Fruit fly (Drosophila melanogaster) whole organism, embryonic: ENCODE results near the gene mRpL35.
A peak's percentile ranks its signal among the peaks of the same experiment; 100 is the strongest.

Experiments
- Adf1 ChIP-seq: fragments of 200-800 bp; sonication (Bioruptor generic); IDR thresholded peaks from 2 replicates; pipeline ENCODE4 v1.3.6; 2022; ENCODE audit warnings: missing biosample characterization, missing genetic modification characterization
- BtbVII ChIP-seq: fragments of 200-800 bp; sonication (Bioruptor generic); optimal IDR thresholded peaks from 3 replicates; lab custom pipeline; 2017; ENCODE audit warnings: missing biosample characterization, mild to moderate bottlenecking, missing genetic modification characterization
- CG10565 ChIP-seq: fragments of 200-800 bp; sonication (Bioruptor generic); optimal IDR thresholded peaks from 3 replicates; lab custom pipeline; 2016; ENCODE audit warnings: missing biosample characterization, mild to moderate bottlenecking, missing genetic modification characterization
- CG11504 ChIP-seq: fragments of 200-800 bp; sonication (Bioruptor generic); optimal IDR thresholded peaks from 3 replicates; lab custom pipeline; 2019; ENCODE audit warnings: missing biosample characterization, mild to moderate bottlenecking, missing genetic modification characterization, moderate library complexity
- CG12744 ChIP-seq: fragments of 200-800 bp; sonication (Bioruptor generic); optimal IDR thresholded peaks from 2 replicates; lab custom pipeline; 2016; ENCODE audit warnings: missing biosample characterization, missing genetic modification characterization
- CG15514 ChIP-seq: fragments of 200-800 bp; sonication (Bioruptor generic); optimal IDR thresholded peaks from 3 replicates; lab custom pipeline; 2017; ENCODE audit warnings: missing biosample characterization, missing genetic modification characterization, mild to moderate bottlenecking, moderate library complexity, missing genetic modification reagents
- CG2889 ChIP-seq: fragments of 200-800 bp; sonication (Bioruptor generic); IDR thresholded peaks from 3 replicates; pipeline ENCODE4 v1.3.6; 2022; ENCODE audit warnings: missing biosample characterization, missing genetic modification characterization
- CG32532 ChIP-seq: fragments of 200-800 bp; sonication (Bioruptor generic); IDR thresholded peaks from 2 replicates; pipeline ENCODE4 v1.3.6; 2022; ENCODE audit warnings: missing biosample characterization, missing genetic modification characterization
- CG34376 ChIP-seq: fragments of 200-800 bp; sonication (Bioruptor generic); optimal IDR thresholded peaks from 2 replicates; lab custom pipeline; 2018; ENCODE audit warnings: missing biosample characterization, mild to moderate bottlenecking, missing genetic modification characterization
- CG4360 ChIP-seq: fragments of 200-800 bp; sonication (Bioruptor generic); IDR thresholded peaks from 2 replicates; pipeline ENCODE4 v1.3.6; 2022; ENCODE audit warnings: missing biosample characterization, missing genetic modification characterization
- CG4404 ChIP-seq: fragments of 200-800 bp; sonication (Bioruptor generic); IDR thresholded peaks from 2 replicates; pipeline ENCODE4 v1.3.6; 2022; ENCODE audit warnings: missing biosample characterization, missing genetic modification characterization
- CG7963 ChIP-seq: fragments of 200-800 bp; sonication (Bioruptor generic); IDR thresholded peaks from 3 replicates; pipeline ENCODE4 v1.3.6; 2022; ENCODE audit warnings: missing biosample characterization, missing genetic modification characterization; ENCODE audit not compliant: partially characterized antibody
- CG8478 ChIP-seq: fragments of >200 bp; optimal IDR thresholded peaks from 2 replicates; lab custom pipeline; 2018
- CG8944 ChIP-seq: fragments of 200-800 bp; sonication (Bioruptor generic); optimal IDR thresholded peaks from 3 replicates; lab custom pipeline; 2016; ENCODE audit warnings: missing biosample characterization, missing genetic modification characterization
- Camta ChIP-seq: fragments of 200-800 bp; sonication (Bioruptor generic); optimal IDR thresholded peaks from 2 replicates; lab custom pipeline; 2016; ENCODE audit warnings: missing biosample characterization, missing genetic modification characterization
- CkIIα-i1 ChIP-seq: fragments of 200-800 bp; sonication (Bioruptor generic); IDR thresholded peaks from 2 replicates; pipeline ENCODE4 v1.3.6; 2022; ENCODE audit warnings: missing biosample characterization, missing genetic modification characterization
- ERR ChIP-seq: fragments of 200-800 bp; sonication (Bioruptor generic); optimal IDR thresholded peaks from 2 replicates; lab custom pipeline; 2016; ENCODE audit warnings: missing biosample characterization, missing genetic modification characterization
- HmgD ChIP-seq: fragments of 200-800 bp; sonication (Bioruptor generic); optimal IDR thresholded peaks from 3 replicates; lab custom pipeline; 2016; ENCODE audit warnings: missing biosample characterization, missing genetic modification characterization
- Hmr ChIP-seq: fragments of 200-800 bp; sonication (Bioruptor generic); optimal IDR thresholded peaks from 3 replicates; lab custom pipeline; 2017; ENCODE audit warnings: mild to moderate bottlenecking, missing biosample characterization, missing genetic modification reagents, missing genetic modification characterization
- Hr51 ChIP-seq, 2 experiments: fragments of 200-800 bp; sonication (Bioruptor generic); optimal IDR thresholded peaks; 2 replicates in 1 of 2; 3 replicates in 1 of 2; lab custom pipeline; 2016 to 2018; ENCODE audit warnings: missing biosample characterization in 2 of 2, missing genetic modification characterization in 2 of 2, mild to moderate bottlenecking in 1 of 2, moderate library complexity in 1 of 2
- Hsf ChIP-seq: fragments of 200-800 bp; sonication (Bioruptor generic); optimal IDR thresholded peaks from 3 replicates; lab custom pipeline; 2016; ENCODE audit warnings: missing biosample characterization, missing genetic modification characterization
- Myb ChIP-seq: fragments of 200-800 bp; sonication (Bioruptor generic); optimal IDR thresholded peaks from 2 replicates; lab custom pipeline; 2016; ENCODE audit warnings: missing biosample characterization, missing genetic modification characterization
- Scr ChIP-seq: fragments of 200-800 bp; sonication (Bioruptor generic); IDR thresholded peaks from 2 replicates; pipeline ENCODE4 v1.3.6; 2022; ENCODE audit warnings: missing biosample characterization, missing genetic modification characterization; ENCODE audit not compliant: partially characterized antibody
- Sry-β ChIP-seq: fragments of 200-800 bp; sonication (Bioruptor generic); optimal IDR thresholded peaks from 2 replicates; lab custom pipeline; 2018; ENCODE audit warnings: missing biosample characterization, mild to moderate bottlenecking, missing genetic modification characterization, moderate library complexity
- Sry-δ ChIP-seq: fragments of 200-800 bp; sonication (Bioruptor generic); optimal IDR thresholded peaks from 2 replicates; lab custom pipeline; 2016; ENCODE audit warnings: missing biosample characterization, missing genetic modification characterization
- Trl ChIP-seq, 3 experiments: fragments of >200 bp in 2 of 3; fragments of 200-800 bp in 1 of 3; sonication (Bioruptor generic) in 1 of 3; optimal IDR thresholded peaks; 2 replicates in 1 of 3; 3 replicates in 2 of 3; lab custom pipeline; 2016 to 2017; ENCODE audit warnings: missing biosample characterization in 1 of 3, missing genetic modification characterization in 1 of 3
- ap ChIP-seq: fragments of 200-800 bp; sonication (Bioruptor generic); IDR thresholded peaks from 2 replicates; pipeline ENCODE4 v1.3.6; 2022; ENCODE audit warnings: missing biosample characterization, missing genetic modification characterization
- bowl ChIP-seq: fragments of 200-800 bp; sonication (Bioruptor generic); IDR thresholded peaks from 2 replicates; pipeline ENCODE4 v1.3.6; 2022; ENCODE audit warnings: missing biosample characterization, missing genetic modification characterization
- br ChIP-seq: fragments of >200 bp; optimal IDR thresholded peaks from 2 replicates; lab custom pipeline; 2017
- btn ChIP-seq: fragments of 200-800 bp; sonication (Bioruptor generic); optimal IDR thresholded peaks from 2 replicates; lab custom pipeline; 2016; ENCODE audit warnings: missing biosample characterization, missing genetic modification characterization
- caup ChIP-seq: fragments of 200-800 bp; sonication (Bioruptor generic); optimal IDR thresholded peaks from 3 replicates; lab custom pipeline; 2017; ENCODE audit warnings: missing biosample characterization, mild to moderate bottlenecking, missing genetic modification characterization, moderate library complexity; ENCODE audit not compliant: severe bottlenecking
- chn ChIP-seq: fragments of 200-800 bp; sonication (Bioruptor generic); optimal IDR thresholded peaks from 2 replicates; lab custom pipeline; 2016; ENCODE audit warnings: missing biosample characterization, missing genetic modification characterization
- dati ChIP-seq: fragments of 200-800 bp; sonication (Bioruptor generic); IDR thresholded peaks from 2 replicates; pipeline ENCODE4 v1.3.6; 2022; ENCODE audit warnings: missing biosample characterization, missing genetic modification characterization
- disco-r ChIP-seq: fragments of 200-800 bp; sonication (Bioruptor generic); optimal IDR thresholded peaks from 2 replicates; lab custom pipeline; 2016; ENCODE audit warnings: missing biosample characterization, missing genetic modification characterization
- gt ChIP-seq: fragments of 200-800 bp; sonication (Bioruptor generic); IDR thresholded peaks from 2 replicates; pipeline ENCODE4 v1.3.6; 2022; ENCODE audit warnings: missing biosample characterization, missing genetic modification characterization
- insv ChIP-seq, 2 experiments: fragments of 200-800 bp; sonication (Bioruptor generic); optimal IDR thresholded peaks; 3 replicates each; lab custom pipeline; 2016 to 2018; ENCODE audit warnings: missing biosample characterization in 2 of 2, missing genetic modification characterization in 2 of 2
- ken ChIP-seq: fragments of 200-800 bp; sonication (Bioruptor generic); IDR thresholded peaks from 3 replicates; pipeline ENCODE4 v1.3.6; 2022; ENCODE audit warnings: missing biosample characterization, missing genetic modification characterization
- nerfin-1 ChIP-seq: fragments of 200-800 bp; sonication (Bioruptor generic); optimal IDR thresholded peaks from 3 replicates; lab custom pipeline; 2019; ENCODE audit warnings: missing biosample characterization, mild to moderate bottlenecking, missing genetic modification characterization, moderate library complexity
- oc ChIP-seq: fragments of 200-800 bp; sonication (Bioruptor generic); optimal IDR thresholded peaks from 2 replicates; lab custom pipeline; 2018; ENCODE audit warnings: missing biosample characterization, mild to moderate bottlenecking, missing genetic modification characterization, moderate library complexity
- odd ChIP-seq: fragments of 200-800 bp; sonication (Bioruptor generic); optimal IDR thresholded peaks from 2 replicates; lab custom pipeline; 2017; ENCODE audit warnings: missing biosample characterization, mild to moderate bottlenecking, missing genetic modification characterization
- otp ChIP-seq: fragments of 200-800 bp; sonication (Bioruptor generic); IDR thresholded peaks from 3 replicates; pipeline ENCODE4, ENCODE4 v1.3.6; 2022; ENCODE audit warnings: missing biosample characterization, missing genetic modification characterization
- sc ChIP-seq, 3 experiments: fragments of >200 bp in 2 of 3; fragments of 200-800 bp in 1 of 3; sonication (Bioruptor generic) in 1 of 3; optimal IDR thresholded peaks; 2 replicates in 2 of 3; 3 replicates in 1 of 3; lab custom pipeline; 2017; ENCODE audit warnings: mild to moderate bottlenecking in 1 of 3, missing biosample characterization in 1 of 3, missing genetic modification characterization in 1 of 3, missing genetic modification reagents in 1 of 3
- schlank ChIP-seq: fragments of 200-800 bp; sonication (Bioruptor generic); optimal IDR thresholded peaks from 2 replicates; lab custom pipeline; 2018; ENCODE audit warnings: missing biosample characterization, mild to moderate bottlenecking, missing genetic modification characterization
- sd ChIP-seq: fragments of 200-800 bp; sonication (Bioruptor generic); optimal IDR thresholded peaks from 3 replicates; lab custom pipeline; 2018; ENCODE audit warnings: missing biosample characterization, mild to moderate bottlenecking, missing genetic modification characterization, moderate library complexity
- tx ChIP-seq: fragments of 200-800 bp; sonication (Bioruptor generic); optimal IDR thresholded peaks from 2 replicates; lab custom pipeline; 2016; ENCODE audit warnings: missing biosample characterization, missing genetic modification characterization
- unpg ChIP-seq: fragments of 200-800 bp; sonication (Bioruptor generic); optimal IDR thresholded peaks from 3 replicates; lab custom pipeline; 2018; ENCODE audit warnings: missing biosample characterization, mild to moderate bottlenecking, missing genetic modification characterization, moderate library complexity
- vfl ChIP-seq: fragments of 200-800 bp; sonication (Bioruptor generic); optimal IDR thresholded peaks from 2 replicates; lab custom pipeline; 2016; ENCODE audit warnings: missing biosample characterization, missing genetic modification characterization
- zfh1 ChIP-seq: fragments of 200-800 bp; sonication (Bioruptor generic); IDR thresholded peaks from 3 replicates; pipeline ENCODE4 v1.3.6; 2022; ENCODE audit warnings: missing biosample characterization, missing genetic modification characterization
- zfh2 ChIP-seq: fragments of 200-800 bp; sonication (Bioruptor generic); optimal IDR thresholded peaks from 2 replicates; lab custom pipeline; 2016; ENCODE audit warnings: missing biosample characterization, missing genetic modification characterization

The mRpL35 gene

dm6 chr3R:22049134-22049796 lies 25.9 kb downstream of the mRpL35 start (continued):
- TF ChIP-seq insv (GFP tag; optimal IDR thresholded peaks at IDR 0.05; lab: Kevin White, UChicago) (no peak), Hsf (GFP tag; lab: Kevin White, UChicago) (peak; percentile 71), CG8944 (GFP tag; lab: Kevin White, UChicago) (peak; percentile 65), gt (GFP tag; lab: Robert Waterston, UW) (peak; percentile 15; the same call in 1 of the 2 replicates), bowl (GFP tag; lab: Robert Waterston, UW) (peak; percentile 57; the same call in 1 of the 2 replicates), chn (GFP tag; lab: Kevin White, UChicago) (peak; percentile 77), sc (optimal IDR thresholded peaks at IDR 0.05; lab: Kevin White, UChicago) (no peak), sc (GFP tag; optimal IDR thresholded peaks at IDR 0.05; lab: Kevin White, UChicago) (peak; percentile 66), sd (tag; lab: Kevin White, UChicago) (peak; percentile 70), ken (GFP tag; lab: Robert Waterston, UW) (peak; percentile 82), btn (GFP tag; lab: Kevin White, UChicago) (peak; percentile 30), CG10565 (GFP tag; lab: Kevin White, UChicago) (peak; percentile 2), dati (GFP tag; lab: Robert Waterston, UW) (peak; percentile 48; the same call in 1 of the 2 replicates), unpg (GFP tag; lab: Kevin White, UChicago) (peak; percentile 87), caup (GFP tag; lab: Kevin White, UChicago) (peak; percentile 79), CG7963 (GFP tag; lab: Robert Waterston, UW) (no peak), HmgD (GFP tag; lab: Kevin White, UChicago) (peak; percentile 22), CG12744 (GFP tag; lab: Kevin White, UChicago) (peak; percentile 29), Myb (GFP tag; lab: Kevin White, UChicago) (peak; percentile 62), CG2889 (GFP tag; lab: Robert Waterston, UW) (peak; percentile 46; the same call in 2 of the 3 replicates), CG4360 (GFP tag; lab: Robert Waterston, UW) (no peak), CG4404 (GFP tag; lab: Robert Waterston, UW) (peak; percentile 55), BtbVII (GFP tag; lab: Kevin White, UChicago) (peak; percentile 73), CG32532 (GFP tag; lab: Robert Waterston, UW) (peak; percentile 87), odd (GFP tag; lab: Kevin White, UChicago) (peak; percentile 68), vfl (peak; percentile 33), schlank (tag; lab: Kevin White, UChicago) (peak; percentile 44), ERR (GFP tag; lab: Kevin White, UChicago) (peak; percentile 57), ap (GFP tag; lab: Robert Waterston, UW) (peak; percentile 59; the same call in 1 of the 2 replicates), CG15514 (GFP tag; lab: Kevin White, UChicago) (peak; percentile 77), otp (GFP tag; lab: Robert Waterston, UW) (peak; percentile 79), Sry-δ (peak; percentile 32), zfh1 (peak; percentile 81), Sry-β (GFP tag; lab: Kevin White, UChicago) (no peak), Hr51 (GFP tag; optimal IDR thresholded peaks at IDR 0.05; lab: Kevin White, UChicago) (peak; percentile 35 to 83), Hmr (GFP tag; lab: Kevin White, UChicago) (peak; percentile 88), Scr (no peak), Adf1 (GFP tag; lab: Robert Waterston, UW) (no peak), CG11504 (tag; lab: Kevin White, UChicago) (peak; percentile 86), nerfin-1 (peak; percentile 55), disco-r (GFP tag; lab: Kevin White, UChicago) (peak; percentile 66), Camta (GFP tag; lab: Kevin White, UChicago) (peak; percentile 69), br (no peak), zfh2 (peak; percentile 34), CkIIα-i1 (0 out of 2 replicates have a peak, but pooled peaks have one; percentile 40), tx (GFP tag; lab: Kevin White, UChicago) (peak; percentile 66), Trl (optimal IDR thresholded peaks at IDR 0.05; lab: Kevin White, UChicago) (no peak), Trl (GFP tag; optimal IDR thresholded peaks at IDR 0.05; lab: Kevin White, UChicago) (peak; percentile 67), oc (tag; lab: Kevin White, UChicago) (peak; percentile 80), CG8478 (lab: Kevin White, UChicago) (no peak), CG34376 (GFP tag; lab: Kevin White, UChicago) (no peak)
